Worm (Caenorhabditis elegans): ENCODE data around the gene ZK218.11.

DNA sequence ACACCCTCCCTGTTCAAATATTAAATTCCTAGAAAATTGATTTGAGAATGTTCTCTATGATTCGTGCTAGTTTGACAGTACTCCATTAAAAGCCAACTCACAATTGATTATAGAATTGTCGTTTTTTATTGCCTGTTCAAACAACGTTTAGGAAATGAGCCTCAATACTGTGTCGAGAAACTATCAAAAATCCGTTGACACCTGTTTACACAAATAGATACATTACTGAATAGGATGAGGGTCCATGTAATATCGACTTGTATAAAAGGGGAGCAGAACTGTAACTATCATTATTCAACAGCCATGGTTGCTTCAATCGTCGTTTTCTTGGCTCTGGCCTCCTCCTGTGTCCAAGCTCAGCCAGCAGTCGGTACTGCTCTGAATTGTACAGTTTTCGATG is 7.4 kb downstream of the ZK218.11 start, which contains the start of gene ZK218.5:
- TF ChIP-seq him-1 (tag; optimal IDR thresholded peaks at IDR 0.05) (no peak), dao-5 (tag; optimal IDR thresholded peaks at IDR 0.05) (no peak), W03F9.2 (tag; optimal IDR thresholded peaks at IDR 0.05) (no peak)

All from whole organism, L4/young adult.